Fruit fly (Drosophila melanogaster): ENCODE results near the gene Trax.

The Trax gene

dm6 chr3R:15342926-15343685 is 18.4 kb upstream of the Trax start, which contains the start of gene Nagk (continued):
- peak; percentile 69 for TF ChIP-seq OdsH (GFP tag; optimal IDR thresholded peaks at IDR 0.05)
- peak; percentile 72 for TF ChIP-seq Eip75B (GFP tag; optimal IDR thresholded peaks at IDR 0.05)
- no peak for TF ChIP-seq Eip93F (GFP tag; optimal IDR thresholded peaks at IDR 0.05)
- TF ChIP-seq CG34406 (GFP tag; optimal IDR thresholded peaks at IDR 0.05): peak; percentile 64
- peak; percentile 67 for TF ChIP-seq cyc (GFP tag; optimal IDR thresholded peaks at IDR 0.05)
- peak; percentile 75 for TF ChIP-seq acj6 (GFP tag; optimal IDR thresholded peaks at IDR 0.05)
- peak; percentile 39 for TF ChIP-seq CG11902 (GFP tag; optimal IDR thresholded peaks at IDR 0.05)
- peak; percentile 89 for TF ChIP-seq esn (GFP tag; optimal IDR thresholded peaks at IDR 0.05)
- peak; percentile 82 for TF ChIP-seq topi (GFP tag; optimal IDR thresholded peaks at IDR 0.05)

- TF ChIP-seq CG8119 (GFP tag; IDR thresholded peaks at IDR 0.05): no peak
- peak; percentile 92 for TF ChIP-seq Blimp-1 (GFP tag; optimal IDR thresholded peaks at IDR 0.05)
- no peak for TF ChIP-seq net (GFP tag; optimal IDR thresholded peaks at IDR 0.05)
- no peak for TF ChIP-seq Eip75B (GFP tag; optimal IDR thresholded peaks at IDR 0.05)
- TF ChIP-seq dsx (GFP tag; optimal IDR thresholded peaks at IDR 0.05; ENCODE audit: poor library complexity, severe bottlenecking): no peak
- no peak for TF ChIP-seq spab (GFP tag; optimal IDR thresholded peaks at IDR 0.05)
- TF ChIP-seq CG10669 (GFP tag; optimal IDR thresholded peaks at IDR 0.05): no peak
These were observed 16.1 kb upstream of the Trax start for dm6 chr3R:15345198-15346017.

- no peak for TF ChIP-seq CG6808 (GFP tag; optimal IDR thresholded peaks at IDR 0.05)
- TF ChIP-seq esn (GFP tag; optimal IDR thresholded peaks at IDR 0.05): peak; percentile 9
- no peak for TF ChIP-seq Ets21C (GFP tag; optimal IDR thresholded peaks at IDR 0.05)
- peak; percentile 91 for TF ChIP-seq dsx (GFP tag; optimal IDR thresholded peaks at IDR 0.05; ENCODE audit: poor library complexity, severe bottlenecking)
These were observed 15.5 kb upstream of the Trax start, which contains the start of the genes Surf4 and CG31301 for dm6 chr3R:15346018-15346383. TSS of gene Surf4 (minus strand) at chr3R:15346176. TSS of gene CG31301 (plus strand) at chr3R:15346205.

DNA sequence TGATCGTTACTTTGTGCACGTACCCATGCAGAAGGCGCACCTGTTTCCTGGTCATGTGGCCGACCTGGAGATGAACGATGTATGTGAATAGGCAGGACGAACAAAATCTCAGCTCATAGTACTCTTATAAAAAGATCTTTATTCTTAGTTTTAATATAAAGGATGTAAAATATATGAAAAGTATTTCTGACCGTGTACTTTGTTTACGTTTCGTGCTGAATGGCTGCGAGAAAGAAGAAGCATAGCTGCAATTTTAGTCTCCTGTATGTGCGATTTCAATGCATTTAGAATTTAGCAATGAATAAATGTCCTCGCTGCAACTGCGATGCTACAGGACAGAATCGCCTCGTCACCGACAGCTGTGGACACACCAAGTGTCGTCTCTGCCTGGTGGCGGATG is 13.7 kb upstream of the Trax start, which contains the start of the genes CG42726 and CG42727:
TSS of gene CG42726 (plus strand) at position 227 of the 400 bp plus-strand sequence.
TSS of gene CG42727 (plus strand) at position 227 of the 400 bp plus-strand sequence.
- TF ChIP-seq esn (GFP tag; optimal IDR thresholded peaks at IDR 0.05): peak; percentile 69
- peak; percentile 28 for TF ChIP-seq dac (GFP tag; optimal IDR thresholded peaks at IDR 0.05)
- no peak for TF ChIP-seq svp (GFP tag)
- no peak for TF ChIP-seq Hr38 (GFP tag; optimal IDR thresholded peaks at IDR 0.05)
- 0 out of 2 replicates have a peak, but pooled peaks have one; percentile 27 for TF ChIP-seq CG11294 (GFP tag; IDR thresholded peaks at IDR 0.05)
- TF ChIP-seq CG6792 (GFP tag; optimal IDR thresholded peaks at IDR 0.05): peak; percentile 44
- TF ChIP-seq CG10669 (GFP tag; optimal IDR thresholded peaks at IDR 0.05): peak; percentile 24
- peak; percentile 13 for TF ChIP-seq Sox15 (GFP tag; optimal IDR thresholded peaks at IDR 0.05)
- TF ChIP-seq achi (GFP tag; optimal IDR thresholded peaks at IDR 0.05): peak; percentile 30
- TF ChIP-seq Ets21C (GFP tag; optimal IDR thresholded peaks at IDR 0.05): no peak
- peak; percentile 10 for TF ChIP-seq CG11762 (GFP tag; optimal IDR thresholded peaks at IDR 0.05; ENCODE audit: insufficient read depth)
- TF ChIP-seq cyc (GFP tag; optimal IDR thresholded peaks at IDR 0.05): peak; percentile 34
- TF ChIP-seq dsx (GFP tag; optimal IDR thresholded peaks at IDR 0.05; ENCODE audit: poor library complexity, severe bottlenecking): no peak
- TF ChIP-seq CG34406 (GFP tag; optimal IDR thresholded peaks at IDR 0.05): peak; percentile 44
- TF ChIP-seq Sox14 (GFP tag; optimal IDR thresholded peaks at IDR 0.05): peak; percentile 52
- TF ChIP-seq Hr39 (GFP tag; optimal IDR thresholded peaks at IDR 0.05): no peak
- no peak for TF ChIP-seq CG11902 (GFP tag; optimal IDR thresholded peaks at IDR 0.05)
- TF ChIP-seq CG9139 (GFP tag; optimal IDR thresholded peaks at IDR 0.05): no peak
- TF ChIP-seq CG31627 (GFP tag; optimal IDR thresholded peaks at IDR 0.05): peak; percentile 42
- peak; percentile 44 for TF ChIP-seq Ets96B (tag; optimal IDR thresholded peaks at IDR 0.05)
- TF ChIP-seq CG6163 (GFP tag; IDR thresholded peaks at IDR 0.05): peak; percentile 51
- TF ChIP-seq CG1621 (tag; optimal IDR thresholded peaks at IDR 0.05): no peak
- peak; percentile 47 for TF ChIP-seq CG10631 (GFP tag; optimal IDR thresholded peaks at IDR 0.05)
- TF ChIP-seq CG4318 (GFP tag; optimal IDR thresholded peaks at IDR 0.05): no peak
- peak; percentile 52 for TF ChIP-seq CG3032 (tag; optimal IDR thresholded peaks at IDR 0.05)
- no peak for TF ChIP-seq acj6 (GFP tag; optimal IDR thresholded peaks at IDR 0.05)
- no peak for TF ChIP-seq CG8319 (GFP tag; optimal IDR thresholded peaks at IDR 0.05)
- TF ChIP-seq eg (GFP tag; IDR thresholded peaks at IDR 0.05): peak; percentile 56; the same call in 1 of the 3 replicates
- TF ChIP-seq Eip78C (GFP tag): peak; percentile 87
- TF ChIP-seq fd85E (GFP tag; optimal IDR thresholded peaks at IDR 0.05): no peak
- TF ChIP-seq CG8632 (GFP tag; optimal IDR thresholded peaks at IDR 0.05): peak; percentile 22
- TF ChIP-seq Lpt (GFP tag; optimal IDR thresholded peaks at IDR 0.05): no peak
